Fruit fly (Drosophila melanogaster): ENCODE measurements around the gene TBC1D23.

TBC1D23 gene

dm6 chr2L:1156592-1157249, 27.6 kb downstream of the TBC1D23 start (continued):
- no peak for TF ChIP-seq ERR (GFP tag; optimal IDR thresholded peaks at IDR 0.05)
- TF ChIP-seq CG8924 (tag; optimal IDR thresholded peaks at IDR 0.05), result peak; percentile 14
- no peak for TF ChIP-seq CG9817 (tag; optimal IDR thresholded peaks at IDR 0.05)
- TF ChIP-seq Ptx1 (GFP tag; IDR thresholded peaks at IDR 0.05), result no peak
- TF ChIP-seq gsb (GFP tag; IDR thresholded peaks at IDR 0.05), result no peak
- TF ChIP-seq CoRest (tag; optimal IDR thresholded peaks at IDR 0.05), result no peak
- TF ChIP-seq CG18476 (GFP tag; optimal IDR thresholded peaks at IDR 0.05), result no peak

- TF ChIP-seq Dad (GFP tag; optimal IDR thresholded peaks at IDR 0.05) (no peak), phol (tag; optimal IDR thresholded peaks at IDR 0.05) (peak; percentile 38), onecut (GFP tag; IDR thresholded peaks at IDR 0.05) (no peak), ERR (GFP tag; optimal IDR thresholded peaks at IDR 0.05) (no peak), z (GFP tag; IDR thresholded peaks at IDR 0.05) (peak; percentile 47; the same call in 1 of the 3 replicates), HmgZ (tag; optimal IDR thresholded peaks at IDR 0.05) (peak; percentile 20), slbo (GFP tag; IDR thresholded peaks at IDR 0.05) (0 out of 2 replicates have a peak, but pooled peaks have one; percentile 8), grn (GFP tag; optimal IDR thresholded peaks at IDR 0.05) (peak; percentile 80), p53 (GFP tag; optimal IDR thresholded peaks at IDR 0.05) (peak; percentile 21), CkIIα-i1 (GFP tag; IDR thresholded peaks at IDR 0.05) (no peak), sens (GFP tag) (peak; percentile 60), Pdp1 (GFP tag; optimal IDR thresholded peaks at IDR 0.05) (peak in 1 of 2 experiments; percentile 92), so (GFP tag; IDR thresholded peaks at IDR 0.05) (0 out of 3 replicates have a peak, but pooled peaks have one; percentile 20), Fer1 (GFP tag; optimal IDR thresholded peaks at IDR 0.05) (no peak), pros (GFP tag; optimal IDR thresholded peaks at IDR 0.05) (peak; percentile 60), mirr (GFP tag; optimal IDR thresholded peaks at IDR 0.05) (peak; percentile 33), exex (tag; optimal IDR thresholded peaks at IDR 0.05) (peak; percentile 64), CG34376 (GFP tag; optimal IDR thresholded peaks at IDR 0.05) (peak; percentile 20)
These were observed 28.2 kb downstream of the TBC1D23 start for dm6 chr2L:1157357-1157678.

dm6 chr2L:1157679-1158518, 28.8 kb downstream of the TBC1D23 start, which contains the start of gene capt:
Gene capt (minus strand): TSS chr2L:1158262.
- TF ChIP-seq crc (GFP tag; optimal IDR thresholded peaks at IDR 0.05) (no peak), toy (GFP tag; IDR thresholded peaks at IDR 0.05) (no peak), Antp (GFP tag; optimal IDR thresholded peaks at IDR 0.05) (no peak), nerfin-1 (tag; optimal IDR thresholded peaks at IDR 0.05) (no peak), CG17385 (GFP tag; optimal IDR thresholded peaks at IDR 0.05) (peak; percentile 10), cg (GFP tag; optimal IDR thresholded peaks at IDR 0.05) (peak; percentile 91), abd-A (tag; optimal IDR thresholded peaks at IDR 0.05) (peak; percentile 67), sob (GFP tag; IDR thresholded peaks at IDR 0.05) (peak; percentile 8; the same call in 1 of the 2 replicates), CG12299 (tag; optimal IDR thresholded peaks at IDR 0.05) (no peak), CG6791 (GFP tag; IDR thresholded peaks at IDR 0.05; ENCODE audit: partially characterized antibody) (no peak), CG10267 (tag; optimal IDR thresholded peaks at IDR 0.05) (peak; percentile 21), row (GFP tag; IDR thresholded peaks at IDR 0.05) (peak; percentile 94), sug (tag; optimal IDR thresholded peaks at IDR 0.05) (peak; percentile 38), CG30403 (GFP tag; optimal IDR thresholded peaks at IDR 0.05) (peak; percentile 55), caup (GFP tag; optimal IDR thresholded peaks at IDR 0.05; ENCODE audit: severe bottlenecking) (no peak), CG11696 (GFP tag; IDR thresholded peaks at IDR 0.05) (no peak), pan (optimal IDR thresholded peaks at IDR 0.05) (no peak), pan (GFP tag; optimal IDR thresholded peaks at IDR 0.05 in 1 of 2, IDR thresholded peaks at IDR 0.05 in 1 of 2) (peak in 1 of 2 experiments; percentile 42), CG32772 (GFP tag; IDR thresholded peaks at IDR 0.05) (peak; percentile 26; the same call in 1 of the 2 replicates), CG8924 (tag; optimal IDR thresholded peaks at IDR 0.05) (peak; percentile 35), CG9932 (GFP tag; IDR thresholded peaks at IDR 0.05) (peak; percentile 81), her (GFP tag; optimal IDR thresholded peaks at IDR 0.05) (peak; percentile 2), CG13894 (tag; optimal IDR thresholded peaks at IDR 0.05) (no peak)

All from whole organism, embryonic.